Fruit fly (Drosophila melanogaster): Measurements from ENCODE around the gene Rga.
A peak's percentile ranks its signal among the peaks of the same experiment; 100 is the strongest.

Gene Rga

dm6 chr3R:5620387-5620956 is 7.6 kb upstream of the Rga start (continued):
- TF ChIP-seq hb (GFP tag; IDR thresholded peaks at IDR 0.05; ENCODE audit: partially characterized antibody) (no peak), Dfd (GFP tag; optimal IDR thresholded peaks at IDR 0.05) (no peak), CG31388 (GFP tag; optimal IDR thresholded peaks at IDR 0.05) (peak; percentile 0), CG8388 (GFP tag; optimal IDR thresholded peaks at IDR 0.05) (peak; percentile 62), Vsx1 (GFP tag; optimal IDR thresholded peaks at IDR 0.05) (peak; percentile 9), CG2199 (GFP tag; IDR thresholded peaks at IDR 0.05) (no peak), CG7987 (GFP tag; optimal IDR thresholded peaks at IDR 0.05) (no peak), odd (GFP tag; optimal IDR thresholded peaks at IDR 0.05) (peak; percentile 51), E2f2 (GFP tag; IDR thresholded peaks at IDR 0.05) (0 out of 2 replicates have a peak, but pooled peaks have one; percentile 23), HmgZ (tag; optimal IDR thresholded peaks at IDR 0.05) (peak; percentile 7), bowl (GFP tag; IDR thresholded peaks at IDR 0.05) (0 out of 2 replicates have a peak, but pooled peaks have one; percentile 14), CG6175 (GFP tag; IDR thresholded peaks at IDR 0.05) (no peak), CG18011 (GFP tag; optimal IDR thresholded peaks at IDR 0.05) (no peak), ssp (GFP tag; IDR thresholded peaks at IDR 0.05) (no peak), CG11695 (GFP tag; IDR thresholded peaks at IDR 0.05) (peak; percentile 41; the same call in 1 of the 3 replicates), gt (GFP tag; IDR thresholded peaks at IDR 0.05) (no peak), gfzf (GFP tag; optimal IDR thresholded peaks at IDR 0.05) (no peak), gro (GFP tag; optimal IDR thresholded peaks at IDR 0.05) (peak; percentile 57), eve (GFP tag; optimal IDR thresholded peaks at IDR 0.05) (no peak), grn (GFP tag; optimal IDR thresholded peaks at IDR 0.05) (peak; percentile 95), CG12104 (GFP tag; optimal IDR thresholded peaks at IDR 0.05) (peak; percentile 73), CTCF (GFP tag; optimal IDR thresholded peaks at IDR 0.05) (peak; percentile 4), pzg (GFP tag; optimal IDR thresholded peaks at IDR 0.05) (no peak), Doc2 (GFP tag; IDR thresholded peaks at IDR 0.05) (no peak), Chrac-16 (GFP tag; optimal IDR thresholded peaks at IDR 0.05) (peak; percentile 39), Gsc (GFP tag; IDR thresholded peaks at IDR 0.05) (peak; percentile 13; the same call in 1 of the 2 replicates), stwl (tag; optimal IDR thresholded peaks at IDR 0.05) (no peak), CG1024 (GFP tag; IDR thresholded peaks at IDR 0.05) (peak; percentile 69), CG9437 (GFP tag; optimal IDR thresholded peaks at IDR 0.05) (peak; percentile 76), HLH54F (GFP tag; optimal IDR thresholded peaks at IDR 0.05) (peak; percentile 30), Scr (GFP tag; IDR thresholded peaks at IDR 0.05; ENCODE audit: partially characterized antibody) (no peak), CG17359 (tag; optimal IDR thresholded peaks at IDR 0.05) (peak; percentile 78), bab2 (GFP tag; optimal IDR thresholded peaks at IDR 0.05) (peak; percentile 69), mld (GFP tag; IDR thresholded peaks at IDR 0.05; ENCODE audit: partially characterized antibody) (no peak), Ravus (GFP tag; IDR thresholded peaks at IDR 0.05) (no peak; the same call in 1 of the 2 replicates), pfk (GFP tag; optimal IDR thresholded peaks at IDR 0.05) (no peak), HLHmδ (GFP tag; optimal IDR thresholded peaks at IDR 0.05) (peak; percentile 10), vfl (GFP tag; optimal IDR thresholded peaks at IDR 0.05) (peak; percentile 44), h (optimal IDR thresholded peaks at IDR 0.05) (no peak), sens (GFP tag) (peak; percentile 93), CG4820 (GFP tag; optimal IDR thresholded peaks at IDR 0.05) (peak; percentile 65), CG12391 (tag; optimal IDR thresholded peaks at IDR 0.05) (peak; percentile 73), Oaz (GFP tag; IDR thresholded peaks at IDR 0.05) (no peak), aop (GFP tag; IDR thresholded peaks at IDR 0.05) (no peak), Abd-B (GFP tag; optimal IDR thresholded peaks at IDR 0.05) (peak; percentile 71), BtbVII (GFP tag; optimal IDR thresholded peaks at IDR 0.05) (peak; percentile 24), Hmx (GFP tag; optimal IDR thresholded peaks at IDR 0.05) (peak; percentile 9), CG17568 (GFP tag; optimal IDR thresholded peaks at IDR 0.05) (peak; percentile 24), Dad (GFP tag; optimal IDR thresholded peaks at IDR 0.05) (peak; percentile 23), Six4 (GFP tag; optimal IDR thresholded peaks at IDR 0.05) (peak; percentile 38), CG12219 (GFP tag; optimal IDR thresholded peaks at IDR 0.05) (peak; percentile 61), CG32767 (GFP tag; IDR thresholded peaks at IDR 0.05) (no peak)

Data from whole organism, embryonic.